Fruit fly (Drosophila melanogaster): Measurements from ENCODE around the gene side-II.

DNA sequence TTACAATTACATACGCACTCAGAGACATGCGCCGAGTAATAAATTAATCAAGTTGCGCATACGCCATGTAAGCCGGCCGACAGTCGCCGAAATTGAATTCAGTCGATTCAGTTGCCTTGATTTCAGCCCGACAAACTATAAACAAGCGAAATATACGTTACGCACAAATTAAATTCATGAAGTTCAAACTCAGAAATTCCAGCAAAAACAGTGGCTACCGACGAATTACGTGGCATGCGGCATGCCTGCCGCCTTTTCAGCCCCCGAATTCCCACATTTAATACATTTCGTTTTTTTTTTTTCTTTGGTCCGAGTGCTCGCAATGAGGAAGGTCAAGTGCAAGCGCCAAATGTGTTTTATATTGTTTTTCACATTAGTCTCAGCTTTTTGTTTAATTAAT lies 28.3 kb upstream of the side-II start:
- TF ChIP-seq CG8159 (tag; optimal IDR thresholded peaks at IDR 0.05) (no peak), CG17806 (tag; optimal IDR thresholded peaks at IDR 0.05) (no peak), fd96Ca (GFP tag; IDR thresholded peaks at IDR 0.05) (no peak), CG34367 (tag; optimal IDR thresholded peaks at IDR 0.05) (no peak)

Data from whole organism, pupa.